Worm (Caenorhabditis elegans) whole organism, late embryonic: ENCODE data around the gene hsp-16.2.

ENCODE experiments used
- ama-1 ChIP-seq: fragments of 150-350 bp; optimal IDR thresholded peaks from 2 replicates; lab custom pipeline; 2014
- ceh-14 ChIP-seq: sonication (generic microtip); optimal IDR thresholded peaks from 2 replicates; lab custom pipeline; 2016; ENCODE audit warnings: missing genotype, missing genetic modification characterization, missing compliant biosample characterization
- ceh-30 ChIP-seq: fragments of 150-350 bp; optimal IDR thresholded peaks from 2 replicates; lab custom pipeline; 2014; ENCODE audit warnings: missing biosample characterization, missing genetic modification characterization
- ceh-9 ChIP-seq: sonication (generic microtip); optimal IDR thresholded peaks from 2 replicates; lab custom pipeline; 2016; ENCODE audit warnings: mild to moderate bottlenecking, missing genetic modification characterization, inconsistent platforms, missing compliant biosample characterization
- elt-4 ChIP-seq: sonication (generic microtip); optimal IDR thresholded peaks from 2 replicates; lab custom pipeline; 2016; ENCODE audit warnings: missing genetic modification characterization, missing compliant biosample characterization
- eyg-1 ChIP-seq: sonication (generic microtip); optimal IDR thresholded peaks from 2 replicates; lab custom pipeline; 2016; ENCODE audit warnings: missing genotype, missing genetic modification characterization, missing compliant biosample characterization
- nhr-11 ChIP-seq: fragments of 150-350 bp; optimal IDR thresholded peaks from 2 replicates; lab custom pipeline; 2014; ENCODE audit warnings: missing biosample characterization, missing genetic modification characterization
- pag-3 ChIP-seq: sonication (generic microtip); optimal IDR thresholded peaks from 2 replicates; lab custom pipeline; 2016; ENCODE audit warnings: missing compliant biosample characterization, missing genetic modification characterization, borderline replicate concordance
- pha-4 ChIP-seq: fragments of 150-350 bp; optimal IDR thresholded peaks from 2 replicates; lab custom pipeline; 2018; ENCODE audit warnings: missing biosample characterization, missing genetic modification reagents, missing genetic modification characterization
- unc-42 ChIP-seq: sonication (generic microtip); optimal IDR thresholded peaks from 2 replicates; lab custom pipeline; 2016; ENCODE audit warnings: missing genotype, missing genetic modification characterization, missing compliant biosample characterization

DNA sequence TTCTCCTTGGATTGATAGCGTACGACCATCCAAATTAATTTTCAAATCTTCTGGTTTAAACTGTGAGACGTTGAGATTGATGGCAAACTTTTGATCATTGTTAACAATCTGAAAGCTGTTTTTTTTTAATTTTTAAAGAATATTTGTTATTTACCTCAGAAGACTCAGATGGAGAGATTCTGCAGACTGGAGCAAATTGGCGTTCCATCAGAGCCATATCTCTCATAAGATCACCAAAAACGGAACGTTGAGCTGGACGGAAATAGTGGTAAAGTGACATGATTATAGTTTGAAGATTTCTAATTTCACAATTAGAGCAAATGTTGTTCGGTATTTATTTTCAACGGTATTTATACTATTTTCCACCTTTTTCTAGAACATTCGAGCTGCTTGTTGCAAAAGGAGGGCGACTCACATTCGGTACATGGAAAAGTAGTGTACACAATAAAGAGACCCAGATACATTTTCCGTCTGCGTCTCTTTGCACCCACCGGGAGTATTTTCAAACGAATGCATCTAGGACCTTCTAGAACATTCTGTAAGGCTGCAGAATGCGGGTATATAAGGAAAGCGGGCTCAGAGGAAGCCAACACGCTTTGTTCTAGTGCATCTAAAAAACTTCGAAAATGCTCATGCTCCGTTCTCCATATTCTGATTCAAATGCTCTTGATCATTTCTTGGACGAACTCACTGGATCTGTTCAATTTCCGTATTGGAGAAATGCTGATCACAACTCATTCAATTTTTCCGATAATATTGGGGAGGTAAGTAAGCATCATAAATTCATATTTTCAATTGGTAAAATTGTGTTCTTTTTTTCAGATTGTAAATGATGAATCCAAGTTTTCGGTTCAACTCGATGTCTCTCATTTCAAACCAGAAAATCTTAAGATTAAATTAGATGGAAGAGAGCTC, at the start of gene hsp-16.2, which contains the start of gene hsp-16.41:
- no peak for TF ChIP-seq ceh-14 (tag; lab: Kevin White, UChicago)
- TF ChIP-seq ama-1 (lab: Kevin White, UChicago): no peak
- no peak for TF ChIP-seq pha-4 (tag; lab: Kevin White, UChicago)
- no peak for TF ChIP-seq ceh-9 (tag; lab: Kevin White, UChicago)
- no peak for TF ChIP-seq pag-3 (tag; lab: Kevin White, UChicago)
- TF ChIP-seq unc-42 (tag; lab: Kevin White, UChicago): no peak
- no peak for TF ChIP-seq eyg-1
- no peak for TF ChIP-seq elt-4 (tag; lab: Kevin White, UChicago)
- TF ChIP-seq ceh-30 (tag; lab: Kevin White, UChicago): peak; percentile 62
- no peak for TF ChIP-seq nhr-11 (tag; lab: Kevin White, UChicago)
